Worm (Caenorhabditis elegans): ENCODE results near the gene fbxc-48.

DNA sequence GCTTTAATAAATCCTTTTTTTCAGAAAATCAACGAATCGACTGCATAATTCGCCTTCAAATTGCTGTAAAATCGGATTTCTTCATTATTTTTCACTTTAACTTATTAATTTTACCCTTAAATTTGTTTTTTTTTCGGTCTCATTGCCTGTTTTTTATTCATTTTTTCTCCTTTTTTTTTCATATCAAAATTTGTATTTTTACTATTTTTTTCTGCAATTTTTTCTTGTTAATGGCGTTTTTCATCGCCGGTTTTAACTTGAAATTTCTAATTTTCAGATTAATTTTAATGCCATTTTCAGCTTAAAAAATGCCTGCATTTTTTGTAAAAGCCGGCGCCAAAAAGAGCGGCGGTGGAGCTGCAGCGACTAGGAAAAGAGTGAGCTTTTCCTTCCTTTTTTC is 31.6 kb downstream of the fbxc-48 start, which contains the start of gene T02H6.1:
- TF ChIP-seq dao-5 (tag; optimal IDR thresholded peaks at IDR 0.05) (no peak), W03F9.2 (tag; optimal IDR thresholded peaks at IDR 0.05) (no peak), him-1 (tag; optimal IDR thresholded peaks at IDR 0.05) (no peak)

All from whole organism, L4/young adult.